Fruit fly (Drosophila melanogaster) whole organism, adult: ENCODE results near the gene Arpc1.

ENCODE experiments used
- CG11617 ChIP-seq: fragments of 200-800 bp; sonication (Bioruptor generic); optimal IDR thresholded peaks from 2 replicates; lab custom pipeline; 2017; ENCODE audit warnings: mild to moderate bottlenecking, missing biosample characterization, missing genetic modification reagents, missing genetic modification characterization
- CG12768 ChIP-seq: fragments of 200-800 bp; sonication (Bioruptor generic); optimal IDR thresholded peaks from 2 replicates; lab custom pipeline; 2017; ENCODE audit warnings: missing biosample characterization, missing genetic modification characterization, mild to moderate bottlenecking, moderate library complexity, missing genetic modification reagents
- CG14711 ChIP-seq: fragments of 200-800 bp; sonication (Bioruptor generic); optimal IDR thresholded peaks from 2 replicates; lab custom pipeline; 2018; ENCODE audit warnings: missing biosample characterization, mild to moderate bottlenecking, missing genetic modification characterization, moderate library complexity
- CG1620 ChIP-seq: fragments of 200-800 bp; sonication (Bioruptor generic); optimal IDR thresholded peaks from 2 replicates; lab custom pipeline; 2016; ENCODE audit warnings: missing biosample characterization, missing genetic modification characterization
- CG33017 ChIP-seq: fragments of 200-800 bp; sonication (Bioruptor generic); optimal IDR thresholded peaks from 2 replicates; lab custom pipeline; 2018; ENCODE audit warnings: missing biosample characterization, mild to moderate bottlenecking, missing genetic modification characterization, moderate library complexity
- CG5204 ChIP-seq: fragments of 200-800 bp; sonication (Bioruptor generic); optimal IDR thresholded peaks from 2 replicates; lab custom pipeline; 2016; ENCODE audit warnings: missing biosample characterization, missing genetic modification characterization
- CG7045 ChIP-seq: fragments of 200-800 bp; sonication (Bioruptor generic); optimal IDR thresholded peaks from 2 replicates; lab custom pipeline; 2017; ENCODE audit warnings: missing biosample characterization, mild to moderate bottlenecking, missing genetic modification characterization
- CG7101 ChIP-seq: fragments of 200-800 bp; sonication (Bioruptor generic); optimal IDR thresholded peaks from 2 replicates; lab custom pipeline; 2018; ENCODE audit warnings: missing biosample characterization, mild to moderate bottlenecking, missing genetic modification characterization, moderate library complexity
- Clk ChIP-seq: fragments of 200-800 bp; sonication (Bioruptor generic); optimal IDR thresholded peaks from 2 replicates; lab custom pipeline; 2017; ENCODE audit warnings: missing biosample characterization, missing genetic modification characterization
- Crg-1 ChIP-seq: fragments of 200-800 bp; sonication (Bioruptor generic); optimal IDR thresholded peaks from 2 replicates; lab custom pipeline; 2016; ENCODE audit warnings: missing biosample characterization, missing genetic modification characterization
- Hr96 ChIP-seq: fragments of 200-800 bp; sonication (Bioruptor generic); optimal IDR thresholded peaks from 2 replicates; lab custom pipeline; 2016; ENCODE audit warnings: missing biosample characterization, missing genetic modification characterization
- Mnt ChIP-seq: fragments of 200-800 bp; sonication (Bioruptor generic); optimal IDR thresholded peaks from 2 replicates; lab custom pipeline; 2016; ENCODE audit warnings: missing biosample characterization, mild to moderate bottlenecking, missing genetic modification characterization
- bab1 ChIP-seq: fragments of 200-800 bp; sonication (Bioruptor generic); optimal IDR thresholded peaks from 3 replicates; lab custom pipeline; 2019; ENCODE audit warnings: missing biosample characterization, mild to moderate bottlenecking, missing genetic modification characterization, moderate library complexity
- cic ChIP-seq: fragments of 200-800 bp; sonication (Bioruptor generic); optimal IDR thresholded peaks from 2 replicates; lab custom pipeline; 2017; ENCODE audit warnings: missing biosample characterization, mild to moderate bottlenecking, missing genetic modification characterization, moderate library complexity
- cnc ChIP-seq, 2 experiments: fragments of >200 bp; optimal IDR thresholded peaks; 2 replicates each; lab custom pipeline; 2017
- kay ChIP-seq: fragments of 200-800 bp; sonication (Bioruptor generic); peaks from one replicate; lab custom pipeline; 2016; ENCODE audit warnings: missing biosample characterization, missing genetic modification characterization, borderline replicate concordance
- ovo ChIP-seq: fragments of 200-800 bp; sonication (Bioruptor generic); optimal IDR thresholded peaks from 2 replicates; lab custom pipeline; 2016; ENCODE audit warnings: missing biosample characterization, missing genetic modification characterization
- pad ChIP-seq: fragments of 200-800 bp; sonication (Bioruptor generic); optimal IDR thresholded peaks from 3 replicates; lab custom pipeline; 2017; ENCODE audit warnings: missing biosample characterization, missing genetic modification characterization, mild to moderate bottlenecking, moderate library complexity, missing genetic modification reagents
- tj ChIP-seq: fragments of 200-800 bp; sonication (Bioruptor generic); optimal IDR thresholded peaks from 3 replicates; lab custom pipeline; 2017; ENCODE audit warnings: missing biosample characterization, mild to moderate bottlenecking, missing genetic modification characterization, moderate library complexity
- toe ChIP-seq: fragments of 200-800 bp; sonication (Bioruptor generic); optimal IDR thresholded peaks from 2 replicates; lab custom pipeline; 2016; ENCODE audit warnings: missing biosample characterization, missing genetic modification characterization

Gene Arpc1

dm6 chr2L:13843692-13844284 lies 14.2 kb upstream of the Arpc1 start, which contains the start of gene CG33306:
TSS of gene CG33306 (minus strand) at chr2L:13843742.
- TF ChIP-seq Mnt (no peak), kay (GFP tag; lab: Kevin White, UChicago) (no peak), tj (no peak), CG12768 (GFP tag; lab: Kevin White, UChicago) (no peak), bab1 (GFP tag; lab: Kevin White, UChicago) (no peak), CG7101 (peak; percentile 44), pad (no peak), Clk (no peak), ovo (GFP tag; lab: Kevin White, UChicago) (no peak), CG5204 (no peak), CG1620 (no peak), Hr96 (GFP tag; lab: Kevin White, UChicago) (no peak), CG11617 (peak; percentile 43), CG33017 (tag; lab: Kevin White, UChicago) (peak; percentile 54), CG14711 (tag; lab: Kevin White, UChicago) (peak; percentile 22), toe (no peak), Crg-1 (GFP tag; lab: Kevin White, UChicago) (no peak), cic (GFP tag; lab: Kevin White, UChicago) (no peak), cnc (optimal IDR thresholded peaks at IDR 0.05; lab: Kevin White, UChicago) (no peak), CG7045 (GFP tag; lab: Kevin White, UChicago) (peak; percentile 5)

dm6 chr2L:13842572-13842971 lies 13.0 kb upstream of the Arpc1 start:
- TF ChIP-seq CG14711 (tag; lab: Kevin White, UChicago) (no peak), tj (no peak), Clk (no peak), bab1 (GFP tag; lab: Kevin White, UChicago) (no peak), Mnt (no peak), kay (GFP tag; lab: Kevin White, UChicago) (no peak), cnc (optimal IDR thresholded peaks at IDR 0.05; lab: Kevin White, UChicago) (no peak), CG11617 (no peak), pad (no peak), CG33017 (tag; lab: Kevin White, UChicago) (no peak), Hr96 (GFP tag; lab: Kevin White, UChicago) (no peak), cic (GFP tag; lab: Kevin White, UChicago) (no peak), CG1620 (no peak), ovo (GFP tag; lab: Kevin White, UChicago) (no peak)

- TF ChIP-seq ovo (GFP tag; lab: Kevin White, UChicago) (no peak), Hr96 (GFP tag; lab: Kevin White, UChicago) (no peak)
These were observed 12.5 kb upstream of the Arpc1 start for dm6 chr2L:13842078-13842477.

dm6 chr2L:13841508-13841907 lies 12.0 kb upstream of the Arpc1 start, which contains the start of gene CG33307:
TSS of gene CG33307 (minus strand) at chr2L:13841520.
- TF ChIP-seq bab1 (GFP tag; lab: Kevin White, UChicago) (no peak), Clk (no peak), CG14711 (tag; lab: Kevin White, UChicago) (no peak), ovo (GFP tag; lab: Kevin White, UChicago) (no peak), cic (GFP tag; lab: Kevin White, UChicago) (no peak), Crg-1 (GFP tag; lab: Kevin White, UChicago) (no peak), tj (no peak), Mnt (no peak), cnc (optimal IDR thresholded peaks at IDR 0.05; lab: Kevin White, UChicago) (no peak), CG7045 (GFP tag; lab: Kevin White, UChicago) (no peak)

- TF ChIP-seq pad (no peak), CG7101 (peak; percentile 31), CG7045 (GFP tag; lab: Kevin White, UChicago) (peak; percentile 31), ovo (GFP tag; lab: Kevin White, UChicago) (no peak), CG33017 (tag; lab: Kevin White, UChicago) (peak; percentile 29), cic (GFP tag; lab: Kevin White, UChicago) (no peak), CG11617 (peak; percentile 37), CG5204 (peak; percentile 38), CG12768 (GFP tag; lab: Kevin White, UChicago) (no peak), Crg-1 (GFP tag; lab: Kevin White, UChicago) (no peak), Hr96 (GFP tag; lab: Kevin White, UChicago) (peak; percentile 2), toe (peak; percentile 8), kay (GFP tag; lab: Kevin White, UChicago) (peak; percentile 81), tj (no peak), CG14711 (tag; lab: Kevin White, UChicago) (peak; percentile 40), bab1 (GFP tag; lab: Kevin White, UChicago) (peak; percentile 68), Clk (no peak), CG1620 (peak; percentile 22)
These were observed 10.2 kb upstream of the Arpc1 start for dm6 chr2L:13839744-13840151.

dm6 chr2L:13838647-13839390 lies 9.3 kb upstream of the Arpc1 start:
- TF ChIP-seq CG5204 (peak; percentile 10), toe (no peak), cnc (optimal IDR thresholded peaks at IDR 0.05; lab: Kevin White, UChicago) (no peak), CG12768 (GFP tag; lab: Kevin White, UChicago) (peak; percentile 55), CG11617 (peak; percentile 71), Crg-1 (GFP tag; lab: Kevin White, UChicago) (peak; percentile 4), kay (GFP tag; lab: Kevin White, UChicago) (peak; percentile 84), CG1620 (no peak), CG7101 (peak; percentile 50), tj (no peak), pad (peak; percentile 32), Hr96 (GFP tag; lab: Kevin White, UChicago) (no peak), Mnt (no peak), CG14711 (tag; lab: Kevin White, UChicago) (no peak), CG33017 (tag; lab: Kevin White, UChicago) (peak; percentile 78), CG7045 (GFP tag; lab: Kevin White, UChicago) (peak; percentile 71), cic (GFP tag; lab: Kevin White, UChicago) (peak; percentile 93), Clk (peak; percentile 43), ovo (GFP tag; lab: Kevin White, UChicago) (no peak)
